Fruit fly (Drosophila melanogaster) whole organism, pupa: ENCODE results near the gene CG14408.

Experiments used
- CG4496 ChIP-seq: fragments of 200-800 bp; sonication (Bioruptor generic); IDR thresholded peaks from 3 replicates; pipeline ENCODE4 v1.3.6; 2022; ENCODE audit warnings: missing biosample characterization, missing genetic modification characterization
- EcR ChIP-seq: fragments of 200-800 bp; sonication (Bioruptor generic); optimal IDR thresholded peaks from 3 replicates; lab custom pipeline; 2019; ENCODE audit warnings: missing biosample characterization, missing genetic modification characterization, mild to moderate bottlenecking, moderate library complexity, missing genetic modification reagents
- Pif1A ChIP-seq: fragments of 200-800 bp; sonication (Bioruptor generic); optimal IDR thresholded peaks from 3 replicates; lab custom pipeline; 2016; ENCODE audit warnings: missing biosample characterization, missing genetic modification characterization
- fd96Ca ChIP-seq: fragments of 200-800 bp; sonication (Bioruptor generic); IDR thresholded peaks from 3 replicates; pipeline ENCODE4 v1.3.6; 2022; ENCODE audit warnings: missing biosample characterization, missing genetic modification characterization

- TF ChIP-seq Pif1A (GFP tag; lab: Kevin White, UChicago) = no peak
- peak; percentile 90 for TF ChIP-seq EcR (GFP tag; lab: Kevin White, UChicago)
- TF ChIP-seq fd96Ca (GFP tag; lab: Robert Waterston, UW) = no peak
- no peak for TF ChIP-seq CG4496 (GFP tag; lab: Robert Waterston, UW)
Measured at dm6 chrX:14846116-14846614, 14.3 kb upstream of the CG14408 start.
